Worm (Caenorhabditis elegans) whole organism, midembryonic: Measurements from ENCODE around the gene dnj-24.

Source experiments
- T22C8.4 ChIP-seq: fragments of 200-800 bp; sonication (Bioruptor generic); IDR thresholded peaks from 2 replicates; pipeline ENCODE4 v1.3.6; 2022; ENCODE audit warnings: missing genetic modification characterization, missing compliant biosample characterization
- cog-1 ChIP-seq: sonication (generic microtip); optimal IDR thresholded peaks from 2 replicates; lab custom pipeline; 2016; ENCODE audit warnings: missing genetic modification characterization, missing compliant biosample characterization
- flt-1 ChIP-seq: fragments of 200-800 bp; sonication (Bioruptor generic); IDR thresholded peaks from 2 replicates; pipeline ENCODE4 v1.3.6; 2022; ENCODE audit warnings: missing genetic modification characterization, missing compliant biosample characterization
- klf-2 ChIP-seq: fragments of 200-800 bp; sonication (Bioruptor generic); conservative IDR thresholded peaks from 2 replicates; pipeline ENCODE4 v1.3.6; 2022; ENCODE audit warnings: missing genetic modification reagents, missing genetic modification characterization, missing compliant biosample characterization
- med-1 ChIP-seq: sonication (generic microtip); optimal IDR thresholded peaks from 2 replicates; lab custom pipeline; 2017; ENCODE audit warnings: missing genetic modification characterization, mild to moderate bottlenecking, missing compliant biosample characterization, antibody characterized with exemption, missing genetic modification reagents; ENCODE audit not compliant: insufficient read depth
- ref-1 ChIP-seq: fragments of 200-800 bp; sonication (Bioruptor generic); conservative IDR thresholded peaks from 2 replicates; pipeline ENCODE4 v1.3.6; 2022; ENCODE audit warnings: missing genetic modification reagents, missing genetic modification characterization, missing compliant biosample characterization
- tab-1 ChIP-seq: fragments of 200-800 bp; sonication (Bioruptor generic); IDR thresholded peaks from 2 replicates; pipeline ENCODE4 v1.3.6; 2022; ENCODE audit warnings: missing genetic modification characterization, missing compliant biosample characterization
- ztf-23 ChIP-seq: fragments of 200-800 bp; sonication (Bioruptor generic); IDR thresholded peaks from 2 replicates; pipeline ENCODE4 v1.3.6; 2022; ENCODE audit warnings: missing genetic modification reagents, missing genetic modification characterization, missing compliant biosample characterization
- ztf-29 ChIP-seq: fragments of 200-800 bp; sonication (Bioruptor generic); IDR thresholded peaks from 2 replicates; pipeline ENCODE4 v1.3.6; 2022; ENCODE audit warnings: missing genetic modification reagents, missing genetic modification characterization, missing compliant biosample characterization

dnj-24 gene

DNA sequence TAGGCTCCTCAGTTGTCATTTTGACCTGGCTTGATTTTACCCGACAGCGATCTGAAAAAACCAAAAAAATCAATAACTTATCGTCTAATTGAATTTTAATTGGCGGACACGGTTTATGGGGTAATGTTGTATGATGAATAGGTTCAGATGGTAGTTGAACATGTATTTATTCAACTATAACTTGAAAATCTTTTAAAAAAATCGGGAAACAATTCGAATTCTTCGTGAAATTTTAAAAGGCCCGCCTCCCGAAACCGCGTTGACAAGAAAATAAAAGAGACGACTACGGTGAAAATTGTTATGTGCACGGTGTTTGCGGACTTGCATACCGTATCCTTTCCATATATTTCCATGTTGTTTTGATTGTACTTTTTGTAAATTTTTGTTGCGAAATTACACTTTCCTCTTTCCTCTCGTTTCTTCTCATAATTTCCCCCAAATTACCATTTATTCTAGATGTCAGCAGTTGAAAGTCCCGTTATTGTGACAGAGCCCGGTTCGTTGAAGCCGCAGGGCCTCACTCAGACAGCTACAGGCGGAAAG lies 18.9 kb upstream of the dnj-24 start, which contains the start of the genes T24G10.2 and disl-2:
T24G10.2 (minus strand) TSS at position 51 of the 543 bp plus-strand sequence.
disl-2 (plus strand) TSS at position 457 of the 543 bp plus-strand sequence.
- no peak for TF ChIP-seq ztf-23
- no peak for TF ChIP-seq ztf-29 (GFP tag; lab: Robert Waterston, UW)
- peak; percentile 38 for TF ChIP-seq cog-1 (tag; lab: Kevin White, UChicago)
- peak; percentile 37; the same call in 1 of the 2 replicates for TF ChIP-seq T22C8.4 (GFP tag; lab: Robert Waterston, UW)

DNA sequence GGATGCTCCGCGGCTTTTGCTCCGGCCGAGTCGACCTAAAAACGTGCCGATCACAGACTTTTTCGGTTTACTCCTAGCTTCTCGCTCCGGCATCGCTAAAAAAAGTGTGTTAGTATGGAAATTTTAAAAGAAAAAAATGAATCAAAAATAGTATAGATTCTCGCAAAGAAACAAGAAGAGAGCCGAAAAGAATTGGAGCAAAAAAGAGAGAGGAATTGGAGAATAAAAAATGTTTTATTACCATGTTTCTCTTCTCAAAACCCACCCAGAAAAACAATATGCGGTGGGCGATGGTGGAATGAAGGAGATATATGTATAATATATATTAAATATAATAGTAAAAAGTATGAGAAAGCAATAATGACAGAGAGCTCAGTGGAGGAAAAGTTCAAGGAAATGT lies 16.7 kb upstream of the dnj-24 start, which contains the start of gene W03A5.6:
W03A5.6 (minus strand) TSS at position 101 of the 400 bp plus-strand sequence.
- TF ChIP-seq T22C8.4 (GFP tag; lab: Robert Waterston, UW) = no peak
- TF ChIP-seq flt-1 (GFP tag; lab: Robert Waterston, UW) = no peak
- TF ChIP-seq ref-1 (GFP tag; lab: Robert Waterston, UW) = no peak
- TF ChIP-seq cog-1 (tag; lab: Kevin White, UChicago) = no peak
- no peak for TF ChIP-seq tab-1 (GFP tag; lab: Robert Waterston, UW)
- no peak for TF ChIP-seq ztf-23
- no peak for TF ChIP-seq med-1

DNA sequence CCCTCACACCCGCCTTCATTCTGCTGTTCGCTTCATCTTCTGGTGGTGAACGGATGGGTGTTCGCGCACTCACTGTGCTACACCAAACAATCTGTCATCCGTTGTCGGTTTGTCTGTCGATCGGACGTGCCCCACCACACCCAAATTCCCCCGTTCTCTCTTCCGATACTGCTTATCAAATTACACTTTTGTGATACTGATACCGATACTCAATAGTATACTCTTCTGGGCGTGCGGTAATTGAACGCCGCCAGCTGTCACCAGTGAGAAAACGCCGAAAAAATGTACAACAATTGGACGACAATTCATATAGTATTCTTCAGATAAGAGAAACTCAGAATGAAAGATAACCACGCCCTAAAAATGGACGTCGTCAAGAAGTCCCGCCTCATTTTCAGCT lies 14.2 kb upstream of the dnj-24 start:
- TF ChIP-seq T22C8.4 (GFP tag; lab: Robert Waterston, UW) = no peak
- TF ChIP-seq med-1 = no peak
- no peak for TF ChIP-seq ref-1 (GFP tag; lab: Robert Waterston, UW)
- no peak for TF ChIP-seq ztf-23
- no peak for TF ChIP-seq tab-1 (GFP tag; lab: Robert Waterston, UW)
- TF ChIP-seq ztf-29 (GFP tag; lab: Robert Waterston, UW) = no peak
- TF ChIP-seq klf-2 (GFP tag; lab: Robert Waterston, UW) = no peak
- no peak for TF ChIP-seq flt-1 (GFP tag; lab: Robert Waterston, UW)
- no peak for TF ChIP-seq cog-1 (tag; lab: Kevin White, UChicago)

DNA sequence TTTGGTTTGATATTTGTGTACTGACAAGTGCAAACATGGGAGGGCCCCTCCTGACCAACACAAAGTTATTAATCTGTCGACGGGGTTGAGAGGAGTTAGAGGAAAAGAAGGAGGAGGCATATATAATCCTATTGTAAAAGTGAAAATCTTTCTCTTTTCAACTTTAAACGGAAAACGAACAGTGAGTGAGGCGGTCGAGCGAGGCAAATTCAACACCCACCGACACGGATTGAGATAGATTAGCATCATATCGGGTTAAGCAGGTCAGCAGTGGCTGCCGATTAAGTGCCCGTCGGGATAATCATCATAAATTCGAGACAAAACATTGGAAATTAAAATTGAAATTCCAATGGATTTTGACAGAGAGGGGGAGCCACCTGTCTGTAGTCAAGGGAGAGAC lies 12.4 kb upstream of the dnj-24 start:
- no peak for TF ChIP-seq ref-1 (GFP tag; lab: Robert Waterston, UW)
- no peak for TF ChIP-seq tab-1 (GFP tag; lab: Robert Waterston, UW)
- no peak for TF ChIP-seq med-1
- no peak for TF ChIP-seq cog-1 (tag; lab: Kevin White, UChicago)
- TF ChIP-seq T22C8.4 (GFP tag; lab: Robert Waterston, UW) = no peak
- TF ChIP-seq flt-1 (GFP tag; lab: Robert Waterston, UW) = no peak
- no peak for TF ChIP-seq klf-2 (GFP tag; lab: Robert Waterston, UW)
- TF ChIP-seq ztf-23 = no peak
- no peak for TF ChIP-seq ztf-29 (GFP tag; lab: Robert Waterston, UW)

DNA sequence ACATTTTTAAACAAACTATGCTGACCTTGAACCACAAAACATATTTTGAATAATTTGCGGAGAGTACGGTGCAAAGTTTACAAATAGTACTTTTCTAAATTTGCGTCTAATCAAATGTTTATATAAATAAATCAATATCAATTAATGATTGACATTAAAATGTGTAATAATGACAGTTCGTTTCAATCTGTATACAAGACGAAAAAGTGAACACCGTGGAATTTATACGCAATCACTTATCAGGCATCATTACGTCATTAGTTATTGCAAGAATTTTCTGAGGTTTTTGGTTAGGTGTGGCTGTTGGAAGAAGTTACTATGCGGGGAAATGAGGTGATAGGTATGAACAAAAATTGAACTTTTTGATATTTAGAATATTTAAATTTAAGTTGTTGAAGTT lies 3.2 kb upstream of the dnj-24 start:
- TF ChIP-seq ref-1 (GFP tag; lab: Robert Waterston, UW) (no peak), med-1 (no peak), ztf-29 (GFP tag; lab: Robert Waterston, UW) (no peak), flt-1 (GFP tag; lab: Robert Waterston, UW) (no peak), T22C8.4 (GFP tag; lab: Robert Waterston, UW) (no peak), klf-2 (GFP tag; lab: Robert Waterston, UW) (no peak)

DNA sequence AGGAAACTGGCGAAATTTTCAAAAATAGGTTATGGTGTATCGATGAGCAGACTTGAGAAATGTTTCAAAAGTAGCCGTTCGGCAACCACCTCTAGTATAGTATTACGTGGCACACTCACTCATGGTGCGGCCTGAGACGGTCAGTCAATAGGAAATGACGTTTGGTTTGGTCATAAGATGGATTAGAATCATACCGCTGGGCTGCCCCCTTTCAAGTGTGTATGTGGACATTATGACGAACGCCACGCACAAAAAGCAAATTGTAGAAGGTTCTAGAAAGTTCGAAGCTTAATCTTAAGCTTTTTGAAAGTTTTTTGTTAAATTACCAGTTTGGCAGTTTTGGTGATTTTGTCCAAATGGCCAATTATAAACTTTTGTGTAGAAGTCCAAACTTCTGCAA lies 480 bp upstream of the dnj-24 start:
- no peak for TF ChIP-seq med-1
- no peak for TF ChIP-seq ztf-29 (GFP tag; lab: Robert Waterston, UW)
- no peak for TF ChIP-seq T22C8.4 (GFP tag; lab: Robert Waterston, UW)
- TF ChIP-seq flt-1 (GFP tag; lab: Robert Waterston, UW) = no peak
- TF ChIP-seq tab-1 (GFP tag; lab: Robert Waterston, UW) = no peak
- TF ChIP-seq cog-1 (tag; lab: Kevin White, UChicago) = no peak
- no peak for TF ChIP-seq ref-1 (GFP tag; lab: Robert Waterston, UW)
- no peak for TF ChIP-seq ztf-23
- TF ChIP-seq klf-2 (GFP tag; lab: Robert Waterston, UW) = no peak

DNA sequence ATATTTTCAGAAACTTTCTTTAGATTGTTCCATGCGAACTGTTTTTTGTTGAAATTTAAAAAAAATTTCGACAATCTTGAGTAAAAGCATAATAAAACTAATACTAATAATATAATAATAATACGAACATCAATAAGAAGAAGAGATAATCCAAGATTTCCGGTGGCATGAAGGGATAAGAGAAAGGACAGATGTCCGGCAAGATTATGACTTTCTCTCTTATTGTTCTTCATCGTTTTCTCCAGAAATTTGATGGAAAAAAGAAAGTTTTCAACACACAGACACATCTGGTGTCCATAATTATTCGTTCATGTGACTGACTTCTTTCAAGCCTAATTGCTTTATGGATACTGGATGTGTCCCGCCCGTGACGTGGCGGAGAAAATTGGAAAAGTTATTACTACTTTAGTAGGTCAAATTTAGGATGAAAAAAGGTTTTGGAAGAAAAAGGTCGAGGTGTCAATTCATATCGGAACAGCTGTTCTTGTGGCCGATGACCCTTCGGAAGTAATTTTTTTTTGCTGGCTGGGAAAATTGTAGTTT lies 1.3 kb downstream of the dnj-24 start:
- TF ChIP-seq tab-1 (GFP tag; lab: Robert Waterston, UW) = no peak
- TF ChIP-seq klf-2 (GFP tag; lab: Robert Waterston, UW) = no peak
- no peak for TF ChIP-seq ref-1 (GFP tag; lab: Robert Waterston, UW)
- no peak for TF ChIP-seq ztf-29 (GFP tag; lab: Robert Waterston, UW)
- TF ChIP-seq T22C8.4 (GFP tag; lab: Robert Waterston, UW) = no peak
- no peak for TF ChIP-seq cog-1 (tag; lab: Kevin White, UChicago)
- no peak for TF ChIP-seq flt-1 (GFP tag; lab: Robert Waterston, UW)
- TF ChIP-seq ztf-23 = no peak
- no peak for TF ChIP-seq med-1

DNA sequence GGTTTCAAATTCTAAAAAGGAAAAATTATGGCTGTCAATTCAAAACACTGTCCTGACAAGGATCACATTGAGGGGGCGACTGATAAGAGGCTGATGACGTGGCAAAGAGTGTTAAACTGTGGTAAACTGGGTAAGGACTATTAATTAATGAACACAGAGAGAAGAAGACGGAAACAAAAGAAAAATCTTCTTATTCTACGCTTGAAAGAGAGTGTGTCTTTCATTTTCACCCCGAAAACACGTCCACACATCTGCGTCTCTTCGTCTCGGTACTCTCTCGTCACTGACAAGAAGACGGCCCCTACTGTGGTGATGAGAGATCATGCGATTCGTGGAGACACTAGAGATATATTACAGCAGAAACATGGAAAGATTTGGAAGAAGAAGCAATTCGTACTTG lies 2.5 kb downstream of the dnj-24 start:
- TF ChIP-seq klf-2 (GFP tag; lab: Robert Waterston, UW) = no peak
- TF ChIP-seq ztf-23 = no peak
- no peak for TF ChIP-seq cog-1 (tag; lab: Kevin White, UChicago)
- no peak for TF ChIP-seq tab-1 (GFP tag; lab: Robert Waterston, UW)
- TF ChIP-seq flt-1 (GFP tag; lab: Robert Waterston, UW) = no peak
- TF ChIP-seq med-1 = no peak
- TF ChIP-seq ztf-29 (GFP tag; lab: Robert Waterston, UW) = no peak
- TF ChIP-seq ref-1 (GFP tag; lab: Robert Waterston, UW) = no peak
- TF ChIP-seq T22C8.4 (GFP tag; lab: Robert Waterston, UW) = no peak

DNA sequence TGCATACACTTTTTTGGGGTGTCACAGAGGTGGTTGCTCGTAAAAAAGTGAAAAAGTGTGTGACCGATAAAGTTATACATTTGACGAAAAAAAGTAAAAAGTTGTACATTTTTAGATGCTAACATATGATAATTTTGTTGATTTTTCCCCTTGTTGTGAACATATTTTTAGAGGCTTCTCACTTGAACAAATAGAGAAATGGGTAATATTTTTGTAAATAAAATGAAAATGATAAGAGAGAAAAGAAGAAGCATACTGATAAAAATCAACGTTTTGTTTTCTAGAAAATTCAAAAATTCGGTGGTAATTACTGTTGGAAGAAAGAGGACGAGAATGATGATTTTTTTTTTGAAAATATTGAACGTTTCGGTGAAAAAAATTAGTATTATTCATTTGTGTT lies 3.6 kb downstream of the dnj-24 start:
- TF ChIP-seq ztf-29 (GFP tag; lab: Robert Waterston, UW) = no peak
- TF ChIP-seq tab-1 (GFP tag; lab: Robert Waterston, UW) = no peak
- TF ChIP-seq T22C8.4 (GFP tag; lab: Robert Waterston, UW) = no peak
- TF ChIP-seq flt-1 (GFP tag; lab: Robert Waterston, UW) = no peak
- TF ChIP-seq cog-1 (tag; lab: Kevin White, UChicago) = no peak
- no peak for TF ChIP-seq klf-2 (GFP tag; lab: Robert Waterston, UW)
- no peak for TF ChIP-seq med-1
- no peak for TF ChIP-seq ztf-23
- TF ChIP-seq ref-1 (GFP tag; lab: Robert Waterston, UW) = no peak
